Fruit fly (Drosophila melanogaster) whole organism, prepupa: ENCODE data around the gene Atg3.

Experiments used
- Blimp-1 ChIP-seq: fragments of 200-800 bp; sonication (Bioruptor generic); optimal IDR thresholded peaks from 3 replicates; lab custom pipeline; 2017; ENCODE audit warnings: missing biosample characterization, missing genetic modification characterization, mild to moderate bottlenecking, moderate library complexity, missing genetic modification reagents
- CG10631 ChIP-seq: fragments of 200-800 bp; sonication (Bioruptor generic); optimal IDR thresholded peaks from 2 replicates; lab custom pipeline; 2016; ENCODE audit warnings: missing biosample characterization, missing genetic modification characterization
- CG11294 ChIP-seq: fragments of 200-800 bp; sonication (Bioruptor generic); IDR thresholded peaks from 2 replicates; pipeline ENCODE4 v1.3.6; 2022; ENCODE audit warnings: missing biosample characterization, missing genetic modification characterization
- CG15336 ChIP-seq: fragments of 200-800 bp; sonication (Bioruptor generic); IDR thresholded peaks from 2 replicates; pipeline ENCODE4 v1.3.6; 2022; ENCODE audit warnings: missing biosample characterization, missing genetic modification characterization
- CG1621 ChIP-seq: fragments of 200-800 bp; sonication (Bioruptor generic); optimal IDR thresholded peaks from 3 replicates; lab custom pipeline; 2018; ENCODE audit warnings: missing biosample characterization, mild to moderate bottlenecking, missing genetic modification characterization
- CG16779 ChIP-seq: fragments of 200-800 bp; sonication (Bioruptor generic); optimal IDR thresholded peaks from 3 replicates; lab custom pipeline; 2017; ENCODE audit warnings: missing biosample characterization, mild to moderate bottlenecking, missing genetic modification characterization
- CG31627 ChIP-seq: fragments of 200-800 bp; sonication (Bioruptor generic); optimal IDR thresholded peaks from 3 replicates; lab custom pipeline; 2016; ENCODE audit warnings: missing biosample characterization, missing genetic modification characterization
- CG32006 ChIP-seq: fragments of 200-800 bp; sonication (Bioruptor generic); optimal IDR thresholded peaks from 3 replicates; lab custom pipeline; 2017; ENCODE audit warnings: missing biosample characterization, mild to moderate bottlenecking, missing genetic modification characterization
- CG34406 ChIP-seq: fragments of 200-800 bp; sonication (Bioruptor generic); optimal IDR thresholded peaks from 3 replicates; lab custom pipeline; 2016; ENCODE audit warnings: missing biosample characterization, missing genetic modification characterization
- CG3919 ChIP-seq: fragments of 200-800 bp; sonication (Bioruptor generic); optimal IDR thresholded peaks from 3 replicates; lab custom pipeline; 2016; ENCODE audit warnings: missing biosample characterization, missing genetic modification characterization
- CG6163 ChIP-seq: fragments of 200-800 bp; sonication (Bioruptor generic); IDR thresholded peaks from 3 replicates; pipeline ENCODE4 v1.3.6; 2022; ENCODE audit warnings: missing biosample characterization, missing genetic modification characterization
- CG6854 ChIP-seq: fragments of 200-800 bp; sonication (Bioruptor generic); optimal IDR thresholded peaks from 2 replicates; lab custom pipeline; 2017; ENCODE audit warnings: missing biosample characterization, mild to moderate bottlenecking, missing genetic modification characterization
- CG7368 ChIP-seq: fragments of 200-800 bp; sonication (Bioruptor generic); optimal IDR thresholded peaks from 3 replicates; lab custom pipeline; 2016; ENCODE audit warnings: missing biosample characterization, missing genetic modification characterization
- CG8119 ChIP-seq: fragments of 200-800 bp; sonication (Bioruptor generic); IDR thresholded peaks from 3 replicates; pipeline ENCODE4 v1.3.6; 2022; ENCODE audit warnings: missing biosample characterization, missing genetic modification characterization
- CG9139 ChIP-seq: fragments of 200-800 bp; sonication (Bioruptor generic); optimal IDR thresholded peaks from 3 replicates; lab custom pipeline; 2017; ENCODE audit warnings: missing biosample characterization, mild to moderate bottlenecking, missing genetic modification characterization
- Eip75B ChIP-seq: fragments of 200-800 bp; sonication (Bioruptor generic); optimal IDR thresholded peaks from 3 replicates; lab custom pipeline; 2016; ENCODE audit warnings: missing biosample characterization, missing genetic modification characterization
- Eip78C ChIP-seq: fragments of 200-800 bp; sonication (Bioruptor generic); peaks from one replicate; lab custom pipeline; 2016; ENCODE audit warnings: missing biosample characterization, missing genetic modification characterization
- Ets21C ChIP-seq: fragments of 200-800 bp; sonication (Bioruptor generic); optimal IDR thresholded peaks from 3 replicates; lab custom pipeline; 2016; ENCODE audit warnings: missing biosample characterization, missing genetic modification characterization
- Hr38 ChIP-seq: sonication (Bioruptor generic); optimal IDR thresholded peaks from 2 replicates; lab custom pipeline; 2016; ENCODE audit warnings: missing biosample characterization, missing genetic modification characterization
- Hr39 ChIP-seq: fragments of 200-800 bp; sonication (Bioruptor generic); optimal IDR thresholded peaks from 2 replicates; lab custom pipeline; 2016; ENCODE audit warnings: missing biosample characterization, missing genetic modification characterization
- Met ChIP-seq: fragments of 200-800 bp; sonication (Bioruptor generic); optimal IDR thresholded peaks from 3 replicates; lab custom pipeline; 2016; ENCODE audit warnings: missing biosample characterization, missing genetic modification characterization
- Sox14 ChIP-seq: fragments of 200-800 bp; sonication (Bioruptor generic); optimal IDR thresholded peaks from 3 replicates; lab custom pipeline; 2016; ENCODE audit warnings: missing biosample characterization, missing genetic modification characterization
- acj6 ChIP-seq: fragments of 200-800 bp; sonication (Bioruptor generic); optimal IDR thresholded peaks from 3 replicates; lab custom pipeline; 2016; ENCODE audit warnings: missing biosample characterization, missing genetic modification characterization
- cyc ChIP-seq: fragments of 200-800 bp; sonication (Bioruptor generic); optimal IDR thresholded peaks from 3 replicates; lab custom pipeline; 2016; ENCODE audit warnings: missing biosample characterization, missing genetic modification characterization
- eg ChIP-seq: fragments of 200-800 bp; sonication (Bioruptor generic); IDR thresholded peaks from 3 replicates; pipeline ENCODE4 v1.3.6; 2022; ENCODE audit warnings: missing biosample characterization, missing genetic modification characterization
- esn ChIP-seq: fragments of 200-800 bp; sonication (Bioruptor generic); optimal IDR thresholded peaks from 2 replicates; lab custom pipeline; 2016; ENCODE audit warnings: missing biosample characterization, mild to moderate bottlenecking, missing genetic modification characterization, moderate library complexity
- fd59A ChIP-seq: fragments of 200-800 bp; sonication (Bioruptor generic); optimal IDR thresholded peaks from 2 replicates; lab custom pipeline; 2017; ENCODE audit warnings: missing biosample characterization, mild to moderate bottlenecking, missing genetic modification characterization, missing genetic modification reagents
- fd85E ChIP-seq: fragments of 200-800 bp; sonication (Bioruptor generic); optimal IDR thresholded peaks from 3 replicates; lab custom pipeline; 2016; ENCODE audit warnings: missing biosample characterization, missing genetic modification characterization
- fkh ChIP-seq: fragments of 200-800 bp; sonication (Bioruptor generic); optimal IDR thresholded peaks from 3 replicates; lab custom pipeline; 2017; ENCODE audit warnings: missing biosample characterization, mild to moderate bottlenecking, missing genetic modification characterization, moderate library complexity
- net ChIP-seq: fragments of 200-800 bp; sonication (Bioruptor generic); optimal IDR thresholded peaks from 3 replicates; lab custom pipeline; 2016; ENCODE audit warnings: missing biosample characterization, missing genetic modification characterization
- salr ChIP-seq, 2 experiments: fragments of 200-800 bp; sonication (Bioruptor generic); optimal IDR thresholded peaks; 3 replicates each; lab custom pipeline; 2016 to 2018; ENCODE audit warnings: missing biosample characterization in 2 of 2, missing genetic modification characterization in 2 of 2, mild to moderate bottlenecking in 1 of 2
- svp ChIP-seq: fragments of 200-800 bp; sonication (Bioruptor generic); peaks from one replicate; lab custom pipeline; 2016; ENCODE audit warnings: missing biosample characterization, missing genetic modification characterization
- vri ChIP-seq: fragments of 200-800 bp; sonication (Bioruptor generic); optimal IDR thresholded peaks from 3 replicates; lab custom pipeline; 2016; ENCODE audit warnings: missing biosample characterization, mild to moderate bottlenecking, missing genetic modification characterization

Gene Atg3

DNA sequence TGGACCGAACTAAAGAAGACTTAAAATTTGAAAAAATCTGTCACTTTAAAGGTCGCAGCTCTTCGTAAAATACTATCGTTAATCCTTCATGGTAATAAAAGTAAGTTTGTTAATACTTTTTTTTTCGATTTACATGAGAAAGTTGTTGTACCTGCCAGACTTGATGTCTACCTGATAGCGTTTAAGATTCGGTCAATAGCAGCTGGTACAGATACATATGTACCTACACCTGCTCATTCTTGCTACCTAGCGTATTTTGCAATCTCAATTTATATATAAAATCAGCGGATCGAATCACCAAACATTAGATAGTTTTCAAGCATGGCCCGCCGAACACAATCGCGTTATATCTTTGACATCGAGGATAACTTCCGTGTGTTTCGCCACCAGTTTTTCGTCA is 4.3 kb upstream of the Atg3 start, which contains the start of gene CG6885:
Gene CG6885 (plus strand): TSS at position 301 of the 400 bp plus-strand sequence.
- TF ChIP-seq Eip78C (GFP tag; lab: Kevin White, UChicago), result no peak
- no peak for TF ChIP-seq acj6 (GFP tag; lab: Kevin White, UChicago)

- TF ChIP-seq Hr38 (no peak), Sox14 (peak; percentile 6), svp (no peak)
Measured at dm6 chr3L:18745647-18746046, 2.8 kb upstream of the Atg3 start, which contains the start of gene MED11. Gene MED11 (plus strand): TSS chr3L:18745856.

dm6 chr3L:18746169-18746568 is 2.3 kb upstream of the Atg3 start:
- TF ChIP-seq CG9139 (GFP tag; lab: Kevin White, UChicago), result no peak
- no peak for TF ChIP-seq CG34406 (GFP tag; lab: Kevin White, UChicago)
- no peak for TF ChIP-seq CG31627 (GFP tag; lab: Kevin White, UChicago)
- no peak for TF ChIP-seq fd59A
- TF ChIP-seq cyc (GFP tag; lab: Kevin White, UChicago), result no peak
- no peak for TF ChIP-seq Ets21C
- TF ChIP-seq CG1621, result no peak
- TF ChIP-seq eg (GFP tag; lab: Robert Waterston, UW), result no peak
- no peak for TF ChIP-seq CG16779 (tag; lab: Kevin White, UChicago)
- TF ChIP-seq CG6163 (GFP tag; lab: Robert Waterston, UW), result no peak
- TF ChIP-seq CG3919 (GFP tag; lab: Kevin White, UChicago), result no peak
- TF ChIP-seq salr (GFP tag; optimal IDR thresholded peaks at IDR 0.05; lab: Kevin White, UChicago), result no peak
- no peak for TF ChIP-seq Eip78C (GFP tag; lab: Kevin White, UChicago)
- TF ChIP-seq fkh (GFP tag; lab: Kevin White, UChicago), result no peak
- no peak for TF ChIP-seq CG7368 (GFP tag; lab: Kevin White, UChicago)
- no peak for TF ChIP-seq esn (GFP tag; lab: Kevin White, UChicago)
- TF ChIP-seq Hr39 (GFP tag; lab: Kevin White, UChicago), result no peak
- TF ChIP-seq CG10631 (GFP tag; lab: Kevin White, UChicago), result no peak

DNA sequence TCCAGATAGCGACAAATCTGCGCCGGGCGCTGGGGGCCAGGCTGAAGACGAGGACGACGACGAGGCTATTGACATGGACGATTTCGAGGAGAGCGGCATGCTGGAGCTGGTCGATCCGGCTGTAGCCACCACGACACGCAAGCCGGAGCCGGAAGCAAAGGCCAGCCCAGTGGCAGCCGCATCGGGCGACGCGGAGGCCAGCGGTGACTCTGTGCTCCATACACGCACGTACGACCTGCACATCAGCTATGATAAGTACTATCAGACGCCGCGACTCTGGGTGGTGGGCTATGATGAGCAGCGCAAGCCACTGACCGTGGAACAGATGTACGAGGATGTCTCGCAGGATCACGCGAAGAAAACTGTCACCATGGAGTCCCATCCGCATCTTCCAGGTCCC is 1.3 kb downstream of the Atg3 start:
- TF ChIP-seq svp (peak; percentile 89), CG11294 (GFP tag; lab: Robert Waterston, UW) (no peak)

DNA sequence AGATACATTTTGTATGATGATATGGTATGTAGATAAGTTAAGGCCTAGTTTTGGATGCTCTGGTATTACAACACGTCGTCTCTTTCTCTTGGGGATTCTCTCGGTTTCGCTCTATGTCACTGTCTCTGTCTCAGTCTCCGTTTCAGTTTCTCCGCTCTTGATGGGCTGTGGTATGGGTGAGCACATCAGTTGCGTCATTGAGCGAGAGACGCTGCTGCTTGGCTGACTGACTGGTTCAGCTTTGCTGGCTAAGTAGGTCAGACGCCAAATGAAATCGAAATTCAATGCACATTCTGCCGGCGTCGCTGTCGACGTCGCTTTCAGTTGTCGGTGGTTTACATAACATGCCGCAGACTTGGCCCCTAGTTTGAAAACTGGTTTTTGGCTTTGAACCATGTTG is 5.3 kb downstream of the Atg3 start:
- peak; percentile 79 for TF ChIP-seq vri (GFP tag; lab: Kevin White, UChicago)
- TF ChIP-seq CG8119 (GFP tag; lab: Robert Waterston, UW), result 0 out of 3 replicates have a peak, but pooled peaks have one; percentile 21
- TF ChIP-seq CG15336, result 0 out of 2 replicates have a peak, but pooled peaks have one; percentile 12
- peak; percentile 8 for TF ChIP-seq CG6854 (GFP tag; lab: Kevin White, UChicago)
- TF ChIP-seq CG7368 (GFP tag; lab: Kevin White, UChicago), result no peak
- no peak for TF ChIP-seq Met (GFP tag; lab: Kevin White, UChicago)
- TF ChIP-seq net, result no peak
- no peak for TF ChIP-seq fd85E (GFP tag; lab: Kevin White, UChicago)
- TF ChIP-seq CG32006 (GFP tag; lab: Kevin White, UChicago), result no peak
- peak; percentile 71 for TF ChIP-seq Eip75B (GFP tag; lab: Kevin White, UChicago)
- no peak for TF ChIP-seq Eip78C (GFP tag; lab: Kevin White, UChicago)
- peak; percentile 97 for TF ChIP-seq Blimp-1 (GFP tag; lab: Kevin White, UChicago)
